Fruit fly (Drosophila melanogaster) whole organism, embryonic: ENCODE data around the gene CG7789.
A peak's percentile ranks its signal among the peaks of the same experiment; 100 is the strongest.

ENCODE experiments used
- Ada2b ChIP-seq: fragments of 200-800 bp; sonication (Bioruptor generic); IDR thresholded peaks from 2 replicates; pipeline ENCODE4 v1.3.6; 2022; ENCODE audit warnings: missing biosample characterization, missing genetic modification characterization
- Blimp-1 ChIP-seq: fragments of 200-800 bp; sonication (Bioruptor generic); optimal IDR thresholded peaks from 3 replicates; lab custom pipeline; 2018; ENCODE audit warnings: missing biosample characterization, missing genetic modification characterization, mild to moderate bottlenecking, moderate library complexity, missing genetic modification reagents
- CG1024 ChIP-seq: fragments of 200-800 bp; sonication (Bioruptor generic); IDR thresholded peaks from 2 replicates; pipeline ENCODE4 v1.3.6; 2022; ENCODE audit warnings: missing biosample characterization, missing genetic modification characterization
- CG10274 ChIP-seq: fragments of 200-800 bp; sonication (Bioruptor generic); optimal IDR thresholded peaks from 3 replicates; lab custom pipeline; 2017; ENCODE audit warnings: missing biosample characterization, mild to moderate bottlenecking, missing genetic modification characterization
- CG11695 ChIP-seq: fragments of 200-800 bp; sonication (Bioruptor generic); IDR thresholded peaks from 3 replicates; pipeline ENCODE4 v1.3.6; 2022; ENCODE audit warnings: missing biosample characterization, missing genetic modification characterization
- CG12659 ChIP-seq: fragments of 200-800 bp; sonication (Bioruptor generic); optimal IDR thresholded peaks from 3 replicates; lab custom pipeline; 2017; ENCODE audit warnings: mild to moderate bottlenecking, missing biosample characterization, missing genetic modification reagents, missing genetic modification characterization
- CG12942 ChIP-seq: fragments of 200-800 bp; sonication (Bioruptor generic); optimal IDR thresholded peaks from 3 replicates; lab custom pipeline; 2016; ENCODE audit warnings: missing biosample characterization, missing genetic modification characterization
- CG15514 ChIP-seq: fragments of 200-800 bp; sonication (Bioruptor generic); optimal IDR thresholded peaks from 3 replicates; lab custom pipeline; 2017; ENCODE audit warnings: missing biosample characterization, missing genetic modification characterization, mild to moderate bottlenecking, moderate library complexity, missing genetic modification reagents
- CG1603 ChIP-seq: fragments of 200-800 bp; sonication (Bioruptor generic); optimal IDR thresholded peaks from 2 replicates; lab custom pipeline; 2019; ENCODE audit warnings: missing biosample characterization, mild to moderate bottlenecking, missing genetic modification characterization, moderate library complexity
- CG16813 ChIP-seq: fragments of 200-800 bp; sonication (Bioruptor generic); IDR thresholded peaks from 3 replicates; pipeline ENCODE4 v1.3.6; 2022; ENCODE audit warnings: missing biosample characterization, missing genetic modification characterization; ENCODE audit not compliant: partially characterized antibody
- CG17359 ChIP-seq: fragments of 200-800 bp; sonication (Bioruptor generic); optimal IDR thresholded peaks from 3 replicates; lab custom pipeline; 2018; ENCODE audit warnings: missing biosample characterization, mild to moderate bottlenecking, missing genetic modification characterization, moderate library complexity
- CG30403 ChIP-seq: fragments of 200-800 bp; sonication (Bioruptor generic); optimal IDR thresholded peaks from 3 replicates; lab custom pipeline; 2016; ENCODE audit warnings: missing biosample characterization, missing genetic modification characterization
- CG3407 ChIP-seq: fragments of 200-800 bp; sonication (Bioruptor generic); optimal IDR thresholded peaks from 2 replicates; lab custom pipeline; 2018; ENCODE audit warnings: missing biosample characterization, mild to moderate bottlenecking, missing genetic modification characterization
- CG3847 ChIP-seq: fragments of 200-800 bp; sonication (Bioruptor generic); IDR thresholded peaks from 2 replicates; pipeline ENCODE4 v1.3.6; 2022; ENCODE audit warnings: missing biosample characterization, missing genetic modification characterization
- CG4360 ChIP-seq: fragments of 200-800 bp; sonication (Bioruptor generic); IDR thresholded peaks from 2 replicates; pipeline ENCODE4 v1.3.6; 2022; ENCODE audit warnings: missing biosample characterization, missing genetic modification characterization
- CG4617 ChIP-seq: fragments of 200-800 bp; sonication (Bioruptor generic); optimal IDR thresholded peaks from 3 replicates; lab custom pipeline; 2016; ENCODE audit warnings: missing biosample characterization, missing genetic modification characterization, borderline replicate concordance
- CG6175 ChIP-seq: fragments of 200-800 bp; sonication (Bioruptor generic); IDR thresholded peaks from 3 replicates; pipeline ENCODE4 v1.3.6; 2022; ENCODE audit warnings: missing biosample characterization, missing genetic modification characterization
- CG6813 ChIP-seq: fragments of 200-800 bp; sonication (Bioruptor generic); optimal IDR thresholded peaks from 2 replicates; lab custom pipeline; 2017; ENCODE audit warnings: missing biosample characterization, missing genetic modification characterization, mild to moderate bottlenecking, moderate library complexity, missing genetic modification reagents
- CoRest ChIP-seq: fragments of 200-800 bp; sonication (Bioruptor generic); optimal IDR thresholded peaks from 3 replicates; lab custom pipeline; 2018; ENCODE audit warnings: missing biosample characterization, mild to moderate bottlenecking, missing genetic modification characterization, moderate library complexity
- Dip2 ChIP-seq: fragments of 200-800 bp; sonication (Bioruptor generic); IDR thresholded peaks from 2 replicates; pipeline ENCODE4 v1.3.6; 2022; ENCODE audit warnings: missing biosample characterization, missing genetic modification characterization
- Drgx ChIP-seq: fragments of 200-800 bp; sonication (Bioruptor generic); IDR thresholded peaks from 2 replicates; pipeline ENCODE4 v1.3.6; 2022; ENCODE audit warnings: missing biosample characterization, missing genetic modification characterization
- Fer1 ChIP-seq: fragments of 200-800 bp; sonication (Bioruptor generic); optimal IDR thresholded peaks from 2 replicates; lab custom pipeline; 2017; ENCODE audit warnings: missing biosample characterization, mild to moderate bottlenecking, missing genetic modification characterization
- Fer2 ChIP-seq: fragments of 200-800 bp; sonication (Bioruptor generic); optimal IDR thresholded peaks from 2 replicates; lab custom pipeline; 2018; ENCODE audit warnings: missing biosample characterization, mild to moderate bottlenecking, missing genetic modification characterization, moderate library complexity
- HLH3B ChIP-seq: fragments of 200-800 bp; sonication (Bioruptor generic); IDR thresholded peaks from 2 replicates; pipeline ENCODE4 v1.3.6; 2022; ENCODE audit warnings: missing biosample characterization, missing genetic modification characterization
- Hey ChIP-seq: fragments of 200-800 bp; sonication (Bioruptor generic); optimal IDR thresholded peaks from 3 replicates; lab custom pipeline; 2018; ENCODE audit warnings: missing biosample characterization, mild to moderate bottlenecking, missing genetic modification characterization
- Hr3 ChIP-seq: fragments of 200-800 bp; sonication (Bioruptor generic); optimal IDR thresholded peaks from 3 replicates; lab custom pipeline; 2016; ENCODE audit warnings: missing biosample characterization, missing genetic modification characterization
- Hr51 ChIP-seq, 2 experiments: fragments of 200-800 bp; sonication (Bioruptor generic); optimal IDR thresholded peaks; 2 replicates in 1 of 2; 3 replicates in 1 of 2; lab custom pipeline; 2016 to 2018; ENCODE audit warnings: missing biosample characterization in 2 of 2, missing genetic modification characterization in 2 of 2, mild to moderate bottlenecking in 1 of 2, moderate library complexity in 1 of 2
- Med ChIP-seq: fragments of 200-800 bp; sonication (Bioruptor generic); peaks from one replicate; lab custom pipeline; 2016; ENCODE audit warnings: missing biosample characterization, missing genetic modification characterization, mild to moderate bottlenecking, inconsistent platforms, moderate library complexity
- Sox102F ChIP-seq: fragments of 200-800 bp; sonication (Bioruptor generic); optimal IDR thresholded peaks from 2 replicates; lab custom pipeline; 2018; ENCODE audit warnings: missing biosample characterization, mild to moderate bottlenecking, missing genetic modification characterization, moderate library complexity
- Stat92E ChIP-seq, 3 experiments: fragments of >200 bp in 2 of 3; fragments of 200-800 bp in 1 of 3; sonication (Bioruptor generic) in 1 of 3; optimal IDR thresholded peaks; 2 replicates each; lab custom pipeline; 2017 to 2019; ENCODE audit warnings: missing biosample characterization in 3 of 3, missing genetic modification characterization in 3 of 3, mild to moderate bottlenecking in 1 of 3, moderate library complexity in 1 of 3
- Vsx1 ChIP-seq: fragments of 200-800 bp; sonication (Bioruptor generic); optimal IDR thresholded peaks from 2 replicates; lab custom pipeline; 2017; ENCODE audit warnings: missing biosample characterization, mild to moderate bottlenecking, missing genetic modification characterization, missing genetic modification reagents
- Xrp1 ChIP-seq: fragments of 200-800 bp; sonication (Bioruptor generic); IDR thresholded peaks from 2 replicates; pipeline ENCODE4 v1.3.6; 2022; ENCODE audit warnings: missing biosample characterization, missing genetic modification characterization
- abd-A ChIP-seq: fragments of 200-800 bp; sonication (Bioruptor generic); optimal IDR thresholded peaks from 3 replicates; lab custom pipeline; 2019; ENCODE audit warnings: missing biosample characterization, mild to moderate bottlenecking, missing genetic modification characterization, moderate library complexity
- bcd ChIP-seq: fragments of 200-800 bp; sonication (Bioruptor generic); optimal IDR thresholded peaks from 2 replicates; lab custom pipeline; 2017; ENCODE audit warnings: missing biosample characterization, mild to moderate bottlenecking, missing genetic modification characterization
- cad ChIP-seq: fragments of >200 bp; optimal IDR thresholded peaks from 2 replicates; lab custom pipeline; 2017; ENCODE audit warnings: missing biosample characterization, missing genetic modification characterization
- crol ChIP-seq: fragments of 200-800 bp; sonication (Bioruptor generic); IDR thresholded peaks from 2 replicates; pipeline ENCODE4 v1.3.6; 2022; ENCODE audit warnings: missing biosample characterization, missing genetic modification characterization
- dan ChIP-seq: fragments of 200-800 bp; sonication (Bioruptor generic); IDR thresholded peaks from 2 replicates; pipeline ENCODE4 v1.3.6; 2022; ENCODE audit warnings: missing biosample characterization, missing genetic modification characterization
- disco-r ChIP-seq: fragments of 200-800 bp; sonication (Bioruptor generic); optimal IDR thresholded peaks from 2 replicates; lab custom pipeline; 2016; ENCODE audit warnings: missing biosample characterization, missing genetic modification characterization
- dmrt99B ChIP-seq: fragments of 200-800 bp; sonication (Bioruptor generic); optimal IDR thresholded peaks from 2 replicates; lab custom pipeline; 2018; ENCODE audit warnings: missing biosample characterization, mild to moderate bottlenecking, missing genetic modification characterization, moderate library complexity
- fd64A ChIP-seq: fragments of 200-800 bp; sonication (Bioruptor generic); optimal IDR thresholded peaks from 3 replicates; lab custom pipeline; 2018; ENCODE audit warnings: missing biosample characterization, mild to moderate bottlenecking, missing genetic modification characterization
- hkb ChIP-seq, 2 experiments: fragments of 200-800 bp in 1 of 2; fragments of >200 bp in 1 of 2; sonication (Bioruptor generic) in 1 of 2; IDR thresholded peaks in 1 of 2; optimal IDR thresholded peaks in 1 of 2; 2 replicates each; pipeline versions ENCODE4 v1.3.6 to Lab custom; 2017 to 2022; ENCODE audit warnings: missing biosample characterization in 1 of 2, missing genetic modification characterization in 1 of 2
- inv ChIP-seq: fragments of 200-800 bp; sonication (Bioruptor generic); IDR thresholded peaks from 2 replicates; pipeline ENCODE4 v1.3.6; 2022; ENCODE audit warnings: missing biosample characterization, missing genetic modification characterization; ENCODE audit not compliant: partially characterized antibody
- nmo ChIP-seq: fragments of 200-800 bp; sonication (Bioruptor generic); optimal IDR thresholded peaks from 2 replicates; lab custom pipeline; 2018; ENCODE audit warnings: missing biosample characterization, mild to moderate bottlenecking, missing genetic modification characterization, moderate library complexity
- onecut ChIP-seq: fragments of 200-800 bp; sonication (Bioruptor generic); IDR thresholded peaks from 2 replicates; pipeline ENCODE4 v1.3.6; 2022; ENCODE audit warnings: missing biosample characterization, missing genetic modification characterization
- pnt ChIP-seq: fragments of 200-800 bp; sonication (Bioruptor generic); optimal IDR thresholded peaks from 3 replicates; lab custom pipeline; 2016; ENCODE audit warnings: missing biosample characterization, missing genetic modification characterization
- row ChIP-seq: fragments of 200-800 bp; sonication (Bioruptor generic); IDR thresholded peaks from 3 replicates; pipeline ENCODE4 v1.3.6; 2022; ENCODE audit warnings: missing biosample characterization, missing genetic modification characterization
- scrt ChIP-seq: fragments of 200-800 bp; sonication (Bioruptor generic); optimal IDR thresholded peaks from 2 replicates; lab custom pipeline; 2018; ENCODE audit warnings: missing biosample characterization, mild to moderate bottlenecking, missing genetic modification characterization, moderate library complexity
- sens ChIP-seq: fragments of 200-800 bp; sonication (Bioruptor generic); peaks from one replicate; lab custom pipeline; 2016; ENCODE audit warnings: missing biosample characterization, missing genetic modification characterization

The CG7789 gene

dm6 chr3R:29757681-29758080, 45.3 kb upstream of the CG7789 start (continued):
- TF ChIP-seq Dip2 (GFP tag; lab: Robert Waterston, UW) (no peak), Hr3 (GFP tag; lab: Kevin White, UChicago) (no peak), CoRest (tag; lab: Kevin White, UChicago) (no peak), inv (GFP tag; lab: Robert Waterston, UW) (no peak), CG11695 (GFP tag; lab: Robert Waterston, UW) (no peak), cad (no peak), Stat92E (GFP tag; optimal IDR thresholded peaks at IDR 0.05; lab: Kevin White, UChicago) (no peak), CG16813 (GFP tag; lab: Robert Waterston, UW) (no peak), disco-r (GFP tag; lab: Kevin White, UChicago) (no peak), CG10274 (GFP tag; lab: Kevin White, UChicago) (no peak), nmo (GFP tag; lab: Kevin White, UChicago) (no peak), CG12942 (GFP tag; lab: Kevin White, UChicago) (no peak), row (GFP tag; lab: Robert Waterston, UW) (peak; percentile 29; the same call in 1 of the 3 replicates), onecut (GFP tag; lab: Robert Waterston, UW) (no peak), CG1024 (no peak), Hr51 (GFP tag; optimal IDR thresholded peaks at IDR 0.05; lab: Kevin White, UChicago) (peak in 1 of 2 experiments; percentile 6), CG3847 (GFP tag; lab: Robert Waterston, UW) (no peak), Blimp-1 (GFP tag; lab: Kevin White, UChicago) (no peak), dmrt99B (tag; lab: Kevin White, UChicago) (no peak), Hey (tag; lab: Kevin White, UChicago) (no peak), Xrp1 (GFP tag; lab: Robert Waterston, UW) (no peak), CG3407 (GFP tag; lab: Kevin White, UChicago) (no peak)

- TF ChIP-seq CG12659 (GFP tag; lab: Kevin White, UChicago) (no peak), Med (GFP tag; lab: Kevin White, UChicago) (peak; percentile 15), CG17359 (tag; lab: Kevin White, UChicago) (no peak), abd-A (tag; lab: Kevin White, UChicago) (no peak), HLH3B (GFP tag; lab: Robert Waterston, UW) (peak; percentile 22; the same call in 1 of the 2 replicates), sens (GFP tag; lab: Kevin White, UChicago) (peak; percentile 25), CG1603 (tag; lab: Kevin White, UChicago) (peak; percentile 22), Sox102F (GFP tag; lab: Kevin White, UChicago) (peak; percentile 26), pnt (GFP tag; lab: Kevin White, UChicago) (no peak), crol (GFP tag; lab: Robert Waterston, UW) (peak; percentile 81), CG4617 (GFP tag; lab: Kevin White, UChicago) (no peak), Ada2b (GFP tag; lab: Robert Waterston, UW) (no peak), scrt (no peak), CG15514 (GFP tag; lab: Kevin White, UChicago) (no peak), Fer2 (tag; lab: Kevin White, UChicago) (no peak), fd64A (no peak), dan (0 out of 2 replicates have a peak, but pooled peaks have one; percentile 4), Hr51 (GFP tag; optimal IDR thresholded peaks at IDR 0.05; lab: Kevin White, UChicago) (peak in 1 of 2 experiments; percentile 39), bcd (GFP tag; lab: Kevin White, UChicago) (no peak), hkb (optimal IDR thresholded peaks at IDR 0.05; lab: Kevin White, UChicago) (no peak), hkb (GFP tag; IDR thresholded peaks at IDR 0.05; lab: Robert Waterston, UW) (0 out of 2 replicates have a peak, but pooled peaks have one; percentile 20), CG30403 (GFP tag; lab: Kevin White, UChicago) (peak; percentile 31), CG4360 (no peak), Drgx (peak; percentile 78), Fer1 (no peak), CG6813 (no peak), CG6175 (GFP tag; lab: Robert Waterston, UW) (0 out of 3 replicates have a peak, but pooled peaks have one; percentile 35), Vsx1 (GFP tag; lab: Kevin White, UChicago) (no peak), dmrt99B (tag; lab: Kevin White, UChicago) (peak; percentile 11)
Measured at dm6 chr3R:29758129-29758733, 44.8 kb upstream of the CG7789 start.
